Worm (Caenorhabditis elegans) whole organism, L3 larva: Measurements from ENCODE around the gene cul-5.

Experiments
- R02D3.7 ChIP-seq: fragments of 150-350 bp; optimal IDR thresholded peaks from 2 replicates; lab custom pipeline; 2014; ENCODE audit warnings: missing biosample characterization, missing genetic modification characterization
- ZK546.5 ChIP-seq: sonication (generic microtip); optimal IDR thresholded peaks from 2 replicates; lab custom pipeline; 2017; ENCODE audit warnings: missing biosample characterization, missing genetic modification characterization
- aly-2 ChIP-seq: fragments of 150-350 bp; optimal IDR thresholded peaks from 2 replicates; lab custom pipeline; 2014; ENCODE audit warnings: missing biosample characterization, missing genetic modification characterization
- ama-1 ChIP-seq: fragments of 150-350 bp; optimal IDR thresholded peaks from 2 replicates; lab custom pipeline; 2018
- ceh-16 ChIP-seq: sonication (generic microtip); optimal IDR thresholded peaks from 2 replicates; lab custom pipeline; 2017; ENCODE audit warnings: missing biosample characterization, missing genetic modification characterization
- ceh-28 ChIP-seq: fragments of 150-350 bp; optimal IDR thresholded peaks from 2 replicates; lab custom pipeline; 2014; ENCODE audit warnings: missing biosample characterization, missing genetic modification reagents, missing genetic modification characterization
- ceh-82 ChIP-seq: fragments of 150-350 bp; optimal IDR thresholded peaks from 2 replicates; lab custom pipeline; 2014; ENCODE audit warnings: missing biosample characterization, missing genetic modification characterization
- ceh-9 ChIP-seq: sonication (generic microtip); optimal IDR thresholded peaks from 2 replicates; lab custom pipeline; 2018; ENCODE audit warnings: missing biosample characterization, missing genetic modification characterization
- egl-27 ChIP-seq: sonication (generic microtip); optimal IDR thresholded peaks from 4 replicates; lab custom pipeline; 2017; ENCODE audit warnings: missing biosample characterization, missing genetic modification reagents, missing genetic modification characterization
- egl-5 ChIP-seq: fragments of 150-350 bp; optimal IDR thresholded peaks from 2 replicates; lab custom pipeline; 2017; ENCODE audit warnings: missing biosample characterization, missing genetic modification reagents, missing genetic modification characterization, inconsistent platforms
- elt-1 ChIP-seq: fragments of 150-350 bp; optimal IDR thresholded peaks from 2 replicates; lab custom pipeline; 2014; ENCODE audit warnings: missing biosample characterization, missing genetic modification characterization
- elt-2 ChIP-seq: sonication (generic microtip); optimal IDR thresholded peaks from 2 replicates; lab custom pipeline; 2016; ENCODE audit warnings: missing genetic modification reagents, mild to moderate bottlenecking, missing genetic modification characterization, missing compliant biosample characterization
- eor-1 ChIP-seq, 2 experiments: fragments of 150-350 bp; optimal IDR thresholded peaks; 2 replicates each; lab custom pipeline; 2014 to 2018; ENCODE audit warnings: missing biosample characterization in 2 of 2, missing genetic modification characterization in 2 of 2
- fkh-10 ChIP-seq: sonication (generic microtip); optimal IDR thresholded peaks from 2 replicates; lab custom pipeline; 2017; ENCODE audit warnings: missing biosample characterization, missing genetic modification reagents, missing genetic modification characterization
- fkh-2 ChIP-seq: fragments of 150-350 bp; optimal IDR thresholded peaks from 2 replicates; lab custom pipeline; 2014; ENCODE audit warnings: missing biosample characterization, missing genetic modification reagents, missing genetic modification characterization
- fos-1 ChIP-seq: fragments of 150-350 bp; optimal IDR thresholded peaks from 2 replicates; lab custom pipeline; 2014; ENCODE audit warnings: missing biosample characterization, missing genetic modification characterization
- hmg-11 ChIP-seq: sonication (generic microtip); optimal IDR thresholded peaks from 2 replicates; lab custom pipeline; 2016; ENCODE audit warnings: missing genetic modification characterization, missing compliant biosample characterization
- jun-1 ChIP-seq: fragments of 150-350 bp; optimal IDR thresholded peaks from 2 replicates; lab custom pipeline; 2014; ENCODE audit warnings: missing biosample characterization, missing genetic modification reagents, missing genetic modification characterization
- lin-15B ChIP-seq: fragments of 150-350 bp; optimal IDR thresholded peaks from 2 replicates; lab custom pipeline; 2014; ENCODE audit warnings: missing biosample characterization, missing genetic modification characterization
- lin-39 ChIP-seq: fragments of 150-350 bp; optimal IDR thresholded peaks from 2 replicates; lab custom pipeline; 2018; ENCODE audit warnings: missing biosample characterization, missing genetic modification reagents, missing genetic modification characterization
- lsy-12 ChIP-seq: sonication (generic microtip); optimal IDR thresholded peaks from 2 replicates; lab custom pipeline; 2016; ENCODE audit warnings: mild to moderate bottlenecking, missing genetic modification characterization, missing compliant biosample characterization
- mdl-1 ChIP-seq: fragments of 150-350 bp; optimal IDR thresholded peaks from 2 replicates; lab custom pipeline; 2014; ENCODE audit warnings: missing biosample characterization, missing genetic modification characterization
- mml-1 ChIP-seq: fragments of 150-350 bp; sonication (generic microtip); optimal IDR thresholded peaks from 3 replicates; lab custom pipeline; 2014; ENCODE audit warnings: missing biosample characterization, missing genetic modification characterization
- nfya-1 ChIP-seq: sonication (generic microtip); optimal IDR thresholded peaks from 2 replicates; lab custom pipeline; 2017; ENCODE audit warnings: missing genetic modification characterization, mild to moderate bottlenecking, missing compliant biosample characterization, antibody characterized with exemption, moderate library complexity; ENCODE audit not compliant: insufficient read depth
- nhr-11 ChIP-seq: fragments of 150-350 bp; optimal IDR thresholded peaks from 2 replicates; lab custom pipeline; 2014; ENCODE audit warnings: missing biosample characterization, missing genetic modification characterization
- nhr-23 ChIP-seq: fragments of 150-350 bp; optimal IDR thresholded peaks from 2 replicates; lab custom pipeline; 2014; ENCODE audit warnings: missing biosample characterization, missing genetic modification reagents, missing genetic modification characterization
- nhr-237 ChIP-seq: fragments of 150-350 bp; optimal IDR thresholded peaks from 2 replicates; lab custom pipeline; 2014; ENCODE audit warnings: missing biosample characterization, missing genetic modification characterization
- nhr-25 ChIP-seq: sonication (generic microtip); optimal IDR thresholded peaks from 2 replicates; lab custom pipeline; 2017; ENCODE audit warnings: missing biosample characterization, missing genetic modification characterization
- nhr-28 ChIP-seq: fragments of 150-350 bp; optimal IDR thresholded peaks from 2 replicates; lab custom pipeline; 2014; ENCODE audit warnings: missing biosample characterization, missing genetic modification characterization
- nhr-43 ChIP-seq: sonication (generic microtip); optimal IDR thresholded peaks from 2 replicates; lab custom pipeline; 2016; ENCODE audit warnings: mild to moderate bottlenecking, missing genetic modification characterization, missing compliant biosample characterization; ENCODE audit not compliant: poor library complexity, severe bottlenecking
- nhr-67 ChIP-seq: fragments of 150-350 bp; optimal IDR thresholded peaks from 2 replicates; lab custom pipeline; 2014; ENCODE audit warnings: missing biosample characterization, missing genetic modification characterization
- nhr-76 ChIP-seq: fragments of 150-350 bp; sonication (generic microtip); optimal IDR thresholded peaks from 5 replicates; lab custom pipeline; 2014; ENCODE audit warnings: missing biosample characterization, missing genetic modification characterization
- nhr-77 ChIP-seq: fragments of 150-350 bp; optimal IDR thresholded peaks from 2 replicates; lab custom pipeline; 2014; ENCODE audit warnings: missing biosample characterization, missing genetic modification characterization
- pha-4 ChIP-seq: fragments of 150-350 bp; optimal IDR thresholded peaks from 2 replicates; lab custom pipeline; 2014; ENCODE audit warnings: missing biosample characterization, missing genetic modification reagents, missing genetic modification characterization
- pqm-1 ChIP-seq: fragments of 150-350 bp; optimal IDR thresholded peaks from 2 replicates; lab custom pipeline; 2017; ENCODE audit warnings: missing biosample characterization, missing genetic modification characterization, inconsistent platforms
- sea-2 ChIP-seq: fragments of 150-350 bp; sonication (generic microtip); optimal IDR thresholded peaks from 4 replicates; lab custom pipeline; 2014; ENCODE audit warnings: missing biosample characterization, missing genetic modification reagents, missing genetic modification characterization
- skn-1 ChIP-seq: fragments of 150-350 bp; optimal IDR thresholded peaks from 2 replicates; lab custom pipeline; 2014; ENCODE audit warnings: missing biosample characterization, missing genetic modification characterization
- snpc-4 ChIP-seq: fragments of 150-350 bp; optimal IDR thresholded peaks from 2 replicates; lab custom pipeline; 2014; ENCODE audit warnings: missing biosample characterization, missing genetic modification characterization
- tbx-2 ChIP-seq: sonication (generic microtip); optimal IDR thresholded peaks from 2 replicates; lab custom pipeline; 2016; ENCODE audit warnings: mild to moderate bottlenecking, missing genetic modification characterization, missing compliant biosample characterization
- unc-39 ChIP-seq: sonication (generic microtip); optimal IDR thresholded peaks from 4 replicates; lab custom pipeline; 2017; ENCODE audit warnings: missing biosample characterization, missing genetic modification characterization
- unc-62 ChIP-seq: fragments of 150-350 bp; sonication (generic microtip); optimal IDR thresholded peaks from 4 replicates; lab custom pipeline; 2014; ENCODE audit warnings: missing biosample characterization, missing genetic modification reagents, missing genetic modification characterization
- zag-1 ChIP-seq: fragments of 150-350 bp; optimal IDR thresholded peaks from 2 replicates; lab custom pipeline; 2014; ENCODE audit warnings: missing biosample characterization, missing genetic modification characterization
- ztf-11 ChIP-seq: fragments of 150-350 bp; optimal IDR thresholded peaks from 2 replicates; lab custom pipeline; 2014; ENCODE audit warnings: missing biosample characterization, missing genetic modification characterization
- ztf-4 ChIP-seq: fragments of 150-350 bp; optimal IDR thresholded peaks from 2 replicates; lab custom pipeline; 2014; ENCODE audit warnings: missing biosample characterization, missing genetic modification characterization

Gene cul-5

ce11 chrV:10160954-10161353 is 18.4 kb upstream of the cul-5 start, which contains the start of gene C51E3.10:
TSS of gene C51E3.10 (minus strand) at chrV:10161134.
- peak; percentile 39 for TF ChIP-seq jun-1 (tag; lab: Kevin White, UChicago)
- no peak for TF ChIP-seq ztf-4
- TF ChIP-seq nhr-76 (tag; lab: Kevin White, UChicago): no peak
- TF ChIP-seq pqm-1 (tag; lab: Kevin White, UChicago): peak; percentile 96
- TF ChIP-seq skn-1 (tag; lab: Kevin White, UChicago): peak; percentile 70
- TF ChIP-seq nhr-237 (tag; lab: Kevin White, UChicago): no peak
- no peak for TF ChIP-seq hmg-11 (tag; lab: Kevin White, UChicago)
- TF ChIP-seq nhr-67: no peak
- no peak for TF ChIP-seq fkh-2 (tag; lab: Kevin White, UChicago)
- no peak for TF ChIP-seq ztf-11 (tag; lab: Kevin White, UChicago)
- TF ChIP-seq R02D3.7 (tag; lab: Kevin White, UChicago): no peak
- no peak for TF ChIP-seq nhr-28 (tag; lab: Kevin White, UChicago)
- peak; percentile 24 for TF ChIP-seq mdl-1 (tag; lab: Kevin White, UChicago)
- no peak for TF ChIP-seq ceh-16 (tag; lab: Kevin White, UChicago)
- TF ChIP-seq ceh-82: no peak
- no peak for TF ChIP-seq nhr-25 (tag; lab: Kevin White, UChicago)
- TF ChIP-seq elt-2 (tag; lab: Kevin White, UChicago): peak; percentile 94
- TF ChIP-seq lsy-12 (tag; lab: Kevin White, UChicago): no peak
- TF ChIP-seq lin-39 (tag; lab: Kevin White, UChicago): no peak
- no peak for TF ChIP-seq tbx-2
- no peak for TF ChIP-seq nhr-23 (tag; lab: Kevin White, UChicago)
- peak; percentile 15 for TF ChIP-seq pha-4 (tag; lab: Kevin White, UChicago)
- TF ChIP-seq egl-27 (tag; lab: Kevin White, UChicago): no peak
- TF ChIP-seq, all 47 proteins: peak for 6

DNA sequence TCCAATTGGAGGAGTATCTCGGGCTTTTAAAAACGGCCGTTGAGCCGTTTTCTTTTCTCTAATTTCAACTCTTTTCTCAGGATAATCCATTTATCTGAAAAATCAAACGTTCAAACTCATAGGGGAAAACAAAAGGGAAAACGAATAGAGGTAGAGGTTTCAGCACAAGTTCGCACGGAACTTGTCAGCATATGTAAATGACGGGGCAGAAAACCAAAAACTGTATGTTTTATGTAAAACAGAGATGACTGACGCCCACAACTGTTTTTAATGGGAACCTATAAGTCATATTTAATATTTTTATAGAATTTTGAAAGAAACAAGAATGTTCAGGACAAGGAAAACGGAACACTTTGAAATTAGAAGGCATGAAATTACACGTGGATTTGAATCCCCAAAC is 13.0 kb upstream of the cul-5 start, which contains the start of gene C51E3.6:
Gene C51E3.6 (minus strand): TSS at position 101 of the 400 bp plus-strand sequence.
- TF ChIP-seq ZK546.5 (tag; lab: Kevin White, UChicago) (no peak), nhr-77 (tag; lab: Kevin White, UChicago) (no peak), elt-2 (tag; lab: Kevin White, UChicago) (no peak), lin-15B (tag; lab: Kevin White, UChicago) (no peak), ama-1 (lab: Kevin White, UChicago) (no peak), mml-1 (no peak), ceh-9 (no peak)

- TF ChIP-seq eor-1 (tag; optimal IDR thresholded peaks at IDR 0.05; lab: Kevin White, UChicago) (no peak), nhr-23 (tag; lab: Kevin White, UChicago) (no peak), ceh-28 (tag; lab: Kevin White, UChicago) (no peak), unc-39 (tag; lab: Kevin White, UChicago) (no peak), nhr-25 (tag; lab: Kevin White, UChicago) (no peak), mdl-1 (tag; lab: Kevin White, UChicago) (no peak), nfya-1 (no peak), egl-5 (tag; lab: Kevin White, UChicago) (no peak)
Observed at ce11 chrV:10168870-10169269, 10.5 kb upstream of the cul-5 start.

DNA sequence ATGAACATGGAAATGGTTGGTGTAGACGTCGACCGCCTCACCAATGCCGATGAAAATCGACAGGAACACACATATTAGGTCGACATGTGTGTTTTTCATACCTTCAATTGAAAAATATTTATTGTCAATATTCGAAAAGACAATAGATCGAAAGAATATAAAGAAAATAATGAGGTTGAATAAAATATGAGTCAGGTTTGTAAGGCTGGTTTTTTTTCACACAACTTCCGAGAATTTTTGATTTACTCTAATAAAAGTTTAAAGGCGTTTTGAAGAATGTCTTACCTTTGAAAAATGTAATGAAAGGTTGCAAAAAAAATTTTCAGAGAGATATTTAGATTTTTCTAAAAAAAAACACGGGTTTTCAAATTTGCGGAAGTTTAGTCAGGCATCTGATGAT is 5.7 kb upstream of the cul-5 start, which contains the start of gene egl-3:
Gene egl-3 (minus strand): TSS at position 101 of the 400 bp plus-strand sequence.
- TF ChIP-seq ceh-16 (tag; lab: Kevin White, UChicago): no peak

ce11 chrV:10174632-10175075 is 4.7 kb upstream of the cul-5 start:
- TF ChIP-seq fos-1: no peak
- peak; percentile 95 for TF ChIP-seq fkh-10
- peak; percentile 91 for TF ChIP-seq hmg-11 (tag; lab: Kevin White, UChicago)
- peak; percentile 72 for TF ChIP-seq tbx-2
- no peak for TF ChIP-seq nhr-43 (tag; lab: Kevin White, UChicago)
- peak; percentile 98 for TF ChIP-seq nfya-1
- no peak for TF ChIP-seq pha-4 (tag; lab: Kevin White, UChicago)
- TF ChIP-seq ZK546.5 (tag; lab: Kevin White, UChicago): no peak
- TF ChIP-seq nhr-25 (tag; lab: Kevin White, UChicago): no peak
- no peak for TF ChIP-seq ztf-4
- peak; percentile 79 for TF ChIP-seq nhr-11 (tag; lab: Kevin White, UChicago)
- no peak for TF ChIP-seq egl-27 (tag; lab: Kevin White, UChicago)
- no peak for TF ChIP-seq unc-39 (tag; lab: Kevin White, UChicago)
- peak; percentile 85 for TF ChIP-seq lin-39 (tag; lab: Kevin White, UChicago)
- peak; percentile 10 for TF ChIP-seq mdl-1 (tag; lab: Kevin White, UChicago)
- peak; percentile 69 for TF ChIP-seq zag-1 (tag; lab: Kevin White, UChicago)
- TF ChIP-seq sea-2: peak; percentile 60
- TF ChIP-seq ama-1 (lab: Kevin White, UChicago): no peak
- peak; percentile 47 for TF ChIP-seq lin-15B (tag; lab: Kevin White, UChicago)
- peak; percentile 36 for TF ChIP-seq egl-5 (tag; lab: Kevin White, UChicago)
- TF ChIP-seq snpc-4: peak; percentile 35
- TF ChIP-seq unc-62 (GFP tag; lab: Kevin White, UChicago): peak; percentile 66
- peak; percentile 55 for TF ChIP-seq elt-1 (tag; lab: Kevin White, UChicago)
- no peak for TF ChIP-seq aly-2
- peak; percentile 57 for TF ChIP-seq lsy-12 (tag; lab: Kevin White, UChicago)
- peak; percentile 88 for TF ChIP-seq ceh-28 (tag; lab: Kevin White, UChicago)
